Fruit fly (Drosophila melanogaster): ENCODE measurements around the gene CG9686.

Gene CG9686

dm6 chrX:9868510-9869248 lies 11.0 kb upstream of the CG9686 start, which contains the start of gene CG45060 (continued):
- no peak for TF ChIP-seq Awh (GFP tag; IDR thresholded peaks at IDR 0.05)
- TF ChIP-seq ara (GFP tag; IDR thresholded peaks at IDR 0.05), result no peak
- TF ChIP-seq Bgb (GFP tag; IDR thresholded peaks at IDR 0.05; ENCODE audit: partially characterized antibody), result 0 out of 2 replicates have a peak, but pooled peaks have one; percentile 17
- no peak for TF ChIP-seq CG12659 (GFP tag; optimal IDR thresholded peaks at IDR 0.05)
- TF ChIP-seq Dfd (GFP tag; optimal IDR thresholded peaks at IDR 0.05), result no peak
- peak; percentile 91 for TF ChIP-seq GATAe (GFP tag; conservative IDR thresholded peaks at IDR 0.05)
- no peak for TF ChIP-seq CG9876 (GFP tag; optimal IDR thresholded peaks at IDR 0.05)
- peak; percentile 15 for TF ChIP-seq Fer1 (GFP tag; optimal IDR thresholded peaks at IDR 0.05)
- TF ChIP-seq CG5953 (GFP tag; IDR thresholded peaks at IDR 0.05), result no peak
- no peak for TF ChIP-seq tup (GFP tag; optimal IDR thresholded peaks at IDR 0.05)
- no peak for TF ChIP-seq Abd-B (GFP tag; optimal IDR thresholded peaks at IDR 0.05)
- no peak for TF ChIP-seq twi (tag; optimal IDR thresholded peaks at IDR 0.05)
- no peak for TF ChIP-seq ham (GFP tag; IDR thresholded peaks at IDR 0.05)
- no peak for TF ChIP-seq CG17328 (GFP tag; IDR thresholded peaks at IDR 0.05)
- no peak for TF ChIP-seq CG7556 (GFP tag; optimal IDR thresholded peaks at IDR 0.05)
- TF ChIP-seq CG30020 (tag; optimal IDR thresholded peaks at IDR 0.05), result no peak
- TF ChIP-seq CG3995 (GFP tag; optimal IDR thresholded peaks at IDR 0.05), result peak; percentile 14
- no peak for TF ChIP-seq B-H2 (GFP tag; optimal IDR thresholded peaks at IDR 0.05)
- TF ChIP-seq BtbVII (GFP tag; optimal IDR thresholded peaks at IDR 0.05), result peak; percentile 83
- no peak for TF ChIP-seq NK7.1 (GFP tag; optimal IDR thresholded peaks at IDR 0.05)
- TF ChIP-seq CG16815 (GFP tag; optimal IDR thresholded peaks at IDR 0.05), result no peak
- peak; percentile 10 for TF ChIP-seq CTCF (GFP tag; optimal IDR thresholded peaks at IDR 0.05)
- TF ChIP-seq sim (GFP tag; IDR thresholded peaks at IDR 0.05), result no peak
- TF ChIP-seq NC2β (GFP tag; optimal IDR thresholded peaks at IDR 0.05), result no peak
- TF ChIP-seq B-H1 (GFP tag; IDR thresholded peaks at IDR 0.05), result no peak
- TF ChIP-seq Antp (GFP tag; optimal IDR thresholded peaks at IDR 0.05), result no peak
- no peak for TF ChIP-seq CG8290 (GFP tag; optimal IDR thresholded peaks at IDR 0.05)
- peak in 1 of 2 experiments; percentile 33 for TF ChIP-seq CG8290 (tag; optimal IDR thresholded peaks at IDR 0.05)
- no peak for TF ChIP-seq CG15696 (tag; optimal IDR thresholded peaks at IDR 0.05)
- TF ChIP-seq sens (GFP tag), result peak; percentile 65
- no peak for TF ChIP-seq CG4707 (GFP tag; optimal IDR thresholded peaks at IDR 0.05)
- TF ChIP-seq CG8089 (GFP tag; optimal IDR thresholded peaks at IDR 0.05), result no peak
- no peak for TF ChIP-seq dan (GFP tag; IDR thresholded peaks at IDR 0.05)
- TF ChIP-seq Mad (GFP tag; optimal IDR thresholded peaks at IDR 0.05), result no peak
- TF ChIP-seq CG15514 (GFP tag; optimal IDR thresholded peaks at IDR 0.05), result peak; percentile 7
- peak; percentile 9 for TF ChIP-seq pfk (GFP tag; optimal IDR thresholded peaks at IDR 0.05)
- TF ChIP-seq C15 (GFP tag; IDR thresholded peaks at IDR 0.05), result no peak
- no peak for TF ChIP-seq stwl (tag; optimal IDR thresholded peaks at IDR 0.05)
- TF ChIP-seq Xrp1 (GFP tag; IDR thresholded peaks at IDR 0.05), result no peak
- TF ChIP-seq CG2678 (tag; optimal IDR thresholded peaks at IDR 0.05), result peak; percentile 4
- TF ChIP-seq CG34376 (GFP tag; optimal IDR thresholded peaks at IDR 0.05), result peak; percentile 28
- TF ChIP-seq bigmax (GFP tag; optimal IDR thresholded peaks at IDR 0.05), result no peak
- no peak for TF ChIP-seq CG8944 (GFP tag; optimal IDR thresholded peaks at IDR 0.05)
- TF ChIP-seq psq (GFP tag; optimal IDR thresholded peaks at IDR 0.05), result no peak
- TF ChIP-seq CG13287 (GFP tag; IDR thresholded peaks at IDR 0.05; ENCODE audit: partially characterized antibody), result no peak
- TF ChIP-seq CG11456 (GFP tag; IDR thresholded peaks at IDR 0.05), result no peak
- TF ChIP-seq Spps (tag; optimal IDR thresholded peaks at IDR 0.05), result no peak
- TF ChIP-seq corto (GFP tag; optimal IDR thresholded peaks at IDR 0.05), result no peak
- TF ChIP-seq esg (GFP tag; conservative IDR thresholded peaks at IDR 0.05), result no peak
- no peak for TF ChIP-seq hb (GFP tag; IDR thresholded peaks at IDR 0.05; ENCODE audit: partially characterized antibody)
- 0 out of 3 replicates have a peak, but pooled peaks have one; percentile 28 for TF ChIP-seq CG6175 (GFP tag; IDR thresholded peaks at IDR 0.05)
- TF ChIP-seq bowl (GFP tag; IDR thresholded peaks at IDR 0.05), result no peak

Measured in whole organism, embryonic.